Worm (Caenorhabditis elegans): ENCODE measurements around the gene hlh-6.

Gene hlh-6

DNA sequence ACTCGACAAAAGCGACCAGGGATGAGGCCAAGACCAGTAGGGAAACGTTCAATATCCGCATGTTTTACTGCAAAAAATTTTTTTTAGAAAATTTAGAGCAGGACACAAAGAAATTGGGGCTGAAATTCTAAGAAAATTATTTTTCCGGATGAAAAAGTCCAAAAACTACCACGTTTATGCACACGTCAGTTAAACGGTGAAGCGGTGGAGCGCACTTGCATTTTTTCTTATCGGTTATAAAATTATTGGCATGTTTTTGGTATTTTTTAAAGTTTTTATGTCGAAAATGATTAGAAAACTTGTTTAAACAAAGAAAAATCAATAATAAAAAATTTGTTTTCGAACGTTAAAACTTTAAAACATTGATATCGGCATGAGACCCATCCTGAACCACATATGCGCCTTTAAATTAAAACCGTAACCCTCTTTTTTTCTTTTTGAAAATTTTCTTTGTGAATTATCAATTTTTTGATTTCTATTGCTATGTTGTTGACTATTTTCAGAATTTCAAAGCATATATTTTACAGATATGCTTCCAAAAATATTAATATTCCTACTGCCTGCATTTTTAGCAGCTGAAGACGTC is 9.6 kb upstream of the hlh-6 start, which contains the start of the genes dnj-20 and ZK1307.8:
Gene dnj-20 (minus strand): TSS at position 67 of the 586 bp plus-strand sequence.
Gene ZK1307.8 (plus strand): TSS at position 504 of the 586 bp plus-strand sequence.
- TF ChIP-seq gmeb-1 (tag; optimal IDR thresholded peaks at IDR 0.05) (peak; percentile 15), fos-1 (tag; optimal IDR thresholded peaks at IDR 0.05) (peak; percentile 23), lsy-2 (tag; optimal IDR thresholded peaks at IDR 0.05) (peak in 1 of 2 experiments; percentile 55), nhr-77 (tag; optimal IDR thresholded peaks at IDR 0.05) (no peak), nhr-11 (tag; optimal IDR thresholded peaks at IDR 0.05) (no peak), snpc-4 (tag; optimal IDR thresholded peaks at IDR 0.05) (no peak), ceh-16 (tag; optimal IDR thresholded peaks at IDR 0.05) (no peak), ama-1 (optimal IDR thresholded peaks at IDR 0.05) (no peak), C34F6.9 (tag; optimal IDR thresholded peaks at IDR 0.05) (peak; percentile 43), unc-55 (GFP tag; optimal IDR thresholded peaks at IDR 0.05) (peak; percentile 38), egl-27 (tag; optimal IDR thresholded peaks at IDR 0.05) (no peak), mdl-1 (tag; optimal IDR thresholded peaks at IDR 0.05) (no peak), sem-4 (tag; optimal IDR thresholded peaks at IDR 0.05) (no peak), crh-2 (tag; optimal IDR thresholded peaks at IDR 0.05) (peak; percentile 79), ztf-1 (GFP tag; conservative IDR thresholded peaks at IDR 0.05) (no peak), elt-1 (tag; optimal IDR thresholded peaks at IDR 0.05) (no peak), Y55F3AM.14 (GFP tag; optimal IDR thresholded peaks at IDR 0.05) (no peak)

- TF ChIP-seq blmp-1 (tag; optimal IDR thresholded peaks at IDR 0.05; ENCODE audit: insufficient read depth) (peak; percentile 13), nhr-25 (tag; optimal IDR thresholded peaks at IDR 0.05) (no peak), nhr-23 (tag; optimal IDR thresholded peaks at IDR 0.05) (no peak), C34F6.9 (tag; optimal IDR thresholded peaks at IDR 0.05) (peak; percentile 21), unc-62 (GFP tag; optimal IDR thresholded peaks at IDR 0.05) (no peak), ztf-4 (tag; optimal IDR thresholded peaks at IDR 0.05) (no peak), lin-13 (GFP tag; optimal IDR thresholded peaks at IDR 0.05) (no peak), aly-2 (tag; optimal IDR thresholded peaks at IDR 0.05) (no peak), ztf-1 (GFP tag; conservative IDR thresholded peaks at IDR 0.05) (no peak), nhr-237 (tag; optimal IDR thresholded peaks at IDR 0.05) (no peak), ceh-82 (tag; optimal IDR thresholded peaks at IDR 0.05) (no peak), nhr-10 (tag; optimal IDR thresholded peaks at IDR 0.05) (no peak), ZK546.5 (tag; optimal IDR thresholded peaks at IDR 0.05) (no peak), gmeb-1 (tag; optimal IDR thresholded peaks at IDR 0.05) (no peak), lin-39 (tag; optimal IDR thresholded peaks at IDR 0.05) (no peak), F13H6.1 (tag; optimal IDR thresholded peaks at IDR 0.05) (peak; percentile 43), elt-1 (tag; optimal IDR thresholded peaks at IDR 0.05) (no peak), lsy-2 (tag; optimal IDR thresholded peaks at IDR 0.05) (no peak), ama-1 (optimal IDR thresholded peaks at IDR 0.05) (no peak), elt-3 (tag; optimal IDR thresholded peaks at IDR 0.05) (no peak), crh-2 (tag; optimal IDR thresholded peaks at IDR 0.05) (peak; percentile 40), peb-1 (tag; optimal IDR thresholded peaks at IDR 0.05) (no peak), sma-9 (GFP tag; optimal IDR thresholded peaks at IDR 0.05) (peak; percentile 9), sma-9 (tag; optimal IDR thresholded peaks at IDR 0.05) (no peak)
Measured at ce11 chrII:9621913-9622348, 7.3 kb upstream of the hlh-6 start.

- TF ChIP-seq crh-2 (tag; optimal IDR thresholded peaks at IDR 0.05), result no peak
- TF ChIP-seq nhr-77 (tag; optimal IDR thresholded peaks at IDR 0.05), result no peak
- no peak for TF ChIP-seq gmeb-1 (tag; optimal IDR thresholded peaks at IDR 0.05)
- TF ChIP-seq elt-1 (tag; optimal IDR thresholded peaks at IDR 0.05), result no peak
- no peak for TF ChIP-seq nhr-12 (tag; optimal IDR thresholded peaks at IDR 0.05)
- TF ChIP-seq mbf-1 (tag; optimal IDR thresholded peaks at IDR 0.05), result no peak
- peak; percentile 50 for TF ChIP-seq sma-9 (GFP tag; optimal IDR thresholded peaks at IDR 0.05)
- no peak for TF ChIP-seq sma-9 (tag; optimal IDR thresholded peaks at IDR 0.05)
- no peak for TF ChIP-seq peb-1 (tag; optimal IDR thresholded peaks at IDR 0.05)
- peak in 1 of 2 experiments; percentile 24 for TF ChIP-seq lsy-2 (tag; optimal IDR thresholded peaks at IDR 0.05)
- TF ChIP-seq mdl-1 (tag; optimal IDR thresholded peaks at IDR 0.05), result no peak
- TF ChIP-seq sem-4 (tag; optimal IDR thresholded peaks at IDR 0.05), result no peak
- no peak for TF ChIP-seq snpc-4 (tag; optimal IDR thresholded peaks at IDR 0.05)
- no peak for TF ChIP-seq nhr-23 (tag; optimal IDR thresholded peaks at IDR 0.05)
- TF ChIP-seq nhr-129 (tag; optimal IDR thresholded peaks at IDR 0.05), result peak; percentile 43
- no peak for TF ChIP-seq unc-39 (tag; optimal IDR thresholded peaks at IDR 0.05)
- no peak for TF ChIP-seq blmp-1 (tag; optimal IDR thresholded peaks at IDR 0.05; ENCODE audit: insufficient read depth)
- TF ChIP-seq zag-1 (tag; optimal IDR thresholded peaks at IDR 0.05), result no peak
- TF ChIP-seq unc-55 (GFP tag; optimal IDR thresholded peaks at IDR 0.05), result peak; percentile 1
- TF ChIP-seq lin-11 (tag; optimal IDR thresholded peaks at IDR 0.05), result no peak
- TF ChIP-seq ztf-11 (tag; optimal IDR thresholded peaks at IDR 0.05), result no peak
- TF ChIP-seq alr-1 (tag; optimal IDR thresholded peaks at IDR 0.05), result no peak
- TF ChIP-seq nhr-11 (tag; optimal IDR thresholded peaks at IDR 0.05), result no peak
- peak; percentile 61 for TF ChIP-seq C34F6.9 (tag; optimal IDR thresholded peaks at IDR 0.05)
- peak; percentile 70 for TF ChIP-seq F13H6.1 (tag; optimal IDR thresholded peaks at IDR 0.05)
- no peak for TF ChIP-seq sma-3 (GFP tag; optimal IDR thresholded peaks at IDR 0.05)
- TF ChIP-seq dmd-4 (tag; optimal IDR thresholded peaks at IDR 0.05), result no peak
- TF ChIP-seq ceh-16 (tag; optimal IDR thresholded peaks at IDR 0.05), result no peak
- TF ChIP-seq ztf-1 (GFP tag; conservative IDR thresholded peaks at IDR 0.05), result no peak
Measured at ce11 chrII:9621121-9621520, 6.5 kb upstream of the hlh-6 start.

Data from whole organism, L2 larva.